Fruit fly (Drosophila melanogaster): ENCODE data around the gene Srp54k.
A peak's percentile ranks its signal among the peaks of the same experiment; 100 is the strongest.

The Srp54k gene

DNA sequence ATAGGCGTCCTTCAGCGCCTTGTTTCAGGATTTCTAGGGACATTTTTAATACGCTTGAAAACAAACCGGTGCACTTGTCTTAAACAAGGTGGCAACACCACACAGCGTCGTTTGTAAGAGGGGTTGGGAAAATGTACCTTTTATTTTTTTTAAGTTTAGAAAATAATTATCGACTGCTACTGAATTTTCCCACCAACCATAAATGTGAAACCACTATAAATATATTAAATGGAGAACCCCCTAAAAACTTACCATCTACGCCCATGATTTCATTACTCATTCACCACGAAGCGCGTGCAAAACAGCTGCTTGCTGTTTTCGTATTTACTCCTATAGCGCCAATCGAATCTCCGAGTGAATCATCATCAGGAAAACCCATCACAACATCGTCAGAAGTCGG, 13.2 kb upstream of the Srp54k start, which contains the start of the genes Tcs5 and CHMP2B (continued):
- TF ChIP-seq CG9797 (GFP tag; optimal IDR thresholded peaks at IDR 0.05) (peak; percentile 74), Atf6 (GFP tag; IDR thresholded peaks at IDR 0.05) (peak; percentile 100), CG5180 (GFP tag; optimal IDR thresholded peaks at IDR 0.05) (peak; percentile 90), CG13296 (GFP tag; optimal IDR thresholded peaks at IDR 0.05) (peak; percentile 99), CG9932 (GFP tag; IDR thresholded peaks at IDR 0.05) (peak; percentile 100), repo (GFP tag; optimal IDR thresholded peaks at IDR 0.05) (peak; percentile 99), CG10321 (GFP tag; IDR thresholded peaks at IDR 0.05) (peak; percentile 91), Eip74EF (GFP tag; optimal IDR thresholded peaks at IDR 0.05) (peak in 1 of 2 experiments; percentile 92), sim (GFP tag; IDR thresholded peaks at IDR 0.05) (peak; percentile 100), dmrt99B (tag; optimal IDR thresholded peaks at IDR 0.05) (peak; percentile 99), Bdp1 (GFP tag; optimal IDR thresholded peaks at IDR 0.05) (peak; percentile 96), gsb (GFP tag; IDR thresholded peaks at IDR 0.05) (peak; percentile 100), CG11398 (GFP tag; optimal IDR thresholded peaks at IDR 0.05) (peak; percentile 99), ap (GFP tag; IDR thresholded peaks at IDR 0.05) (peak; percentile 100), cwo (GFP tag; optimal IDR thresholded peaks at IDR 0.05) (peak; percentile 98), CG4730 (GFP tag; IDR thresholded peaks at IDR 0.05) (peak; percentile 100), CG18262 (tag; optimal IDR thresholded peaks at IDR 0.05) (peak; percentile 97), bowl (GFP tag; IDR thresholded peaks at IDR 0.05) (peak; percentile 99), CG32767 (GFP tag; IDR thresholded peaks at IDR 0.05) (peak; percentile 100), pfk (GFP tag; optimal IDR thresholded peaks at IDR 0.05) (peak; percentile 80), oc (tag; optimal IDR thresholded peaks at IDR 0.05) (peak; percentile 100), CG11093 (GFP tag; IDR thresholded peaks at IDR 0.05) (peak; percentile 100), CG11696 (GFP tag; IDR thresholded peaks at IDR 0.05) (peak; percentile 99), CG17186 (GFP tag; optimal IDR thresholded peaks at IDR 0.05) (peak; percentile 96), Fer3 (tag; optimal IDR thresholded peaks at IDR 0.05) (peak; percentile 100), nerfin-1 (tag; optimal IDR thresholded peaks at IDR 0.05) (peak; percentile 99), ssp (GFP tag; IDR thresholded peaks at IDR 0.05) (peak; percentile 98), grn (GFP tag; optimal IDR thresholded peaks at IDR 0.05) (peak; percentile 95), dati (GFP tag; IDR thresholded peaks at IDR 0.05) (peak; percentile 100), MBD-R2 (GFP tag; IDR thresholded peaks at IDR 0.05) (peak; percentile 100), CG3163 (GFP tag; optimal IDR thresholded peaks at IDR 0.05) (peak; percentile 95), CG4424 (GFP tag; optimal IDR thresholded peaks at IDR 0.05) (peak; percentile 100), CG5245 (GFP tag; optimal IDR thresholded peaks at IDR 0.05) (peak; percentile 100), ERR (GFP tag; optimal IDR thresholded peaks at IDR 0.05) (peak; percentile 99), Xrp1 (GFP tag; IDR thresholded peaks at IDR 0.05) (peak; percentile 100), CG2120 (GFP tag; optimal IDR thresholded peaks at IDR 0.05) (peak; percentile 100), CG2199 (GFP tag; IDR thresholded peaks at IDR 0.05) (peak; percentile 100), CG16815 (GFP tag; optimal IDR thresholded peaks at IDR 0.05) (peak; percentile 100), sima (GFP tag; optimal IDR thresholded peaks at IDR 0.05) (peak; percentile 99), bcd (GFP tag; optimal IDR thresholded peaks at IDR 0.05) (peak; percentile 100), pan (optimal IDR thresholded peaks at IDR 0.05) (no peak), pan (GFP tag; optimal IDR thresholded peaks at IDR 0.05 in 1 of 2, IDR thresholded peaks at IDR 0.05 in 1 of 2) (peak in 1 of 2 experiments; percentile 100), CG34224 (GFP tag; IDR thresholded peaks at IDR 0.05; ENCODE audit: partially characterized antibody) (peak; percentile 34; the same call in 1 of the 3 replicates), Myb (GFP tag; optimal IDR thresholded peaks at IDR 0.05) (peak; percentile 94), klu (GFP tag; IDR thresholded peaks at IDR 0.05) (peak; percentile 100), YL-1 (GFP tag; optimal IDR thresholded peaks at IDR 0.05) (peak; percentile 99), CG15269 (tag; optimal IDR thresholded peaks at IDR 0.05) (peak; percentile 100), trh (GFP tag; optimal IDR thresholded peaks at IDR 0.05) (peak; percentile 100), E2f2 (GFP tag; IDR thresholded peaks at IDR 0.05) (peak; percentile 94), maf-S (GFP tag; optimal IDR thresholded peaks at IDR 0.05) (peak; percentile 100), chm (GFP tag; IDR thresholded peaks at IDR 0.05) (peak; percentile 100), CG18011 (GFP tag; optimal IDR thresholded peaks at IDR 0.05) (peak; percentile 94)

Measured in whole organism, embryonic.